Fruit fly (Drosophila melanogaster): ENCODE data around the gene CG15465.
A peak's percentile ranks its signal among the peaks of the same experiment; 100 is the strongest.

CG15465 gene

dm6 chrX:5143810-5144209 lies 58.3 kb downstream of the CG15465 start (continued):
- TF ChIP-seq CG16779 (GFP tag; IDR thresholded peaks at IDR 0.05) (no peak), Camta (GFP tag; optimal IDR thresholded peaks at IDR 0.05) (no peak), wek (GFP tag; optimal IDR thresholded peaks at IDR 0.05) (no peak), Sox100B (GFP tag; optimal IDR thresholded peaks at IDR 0.05) (no peak), trh (GFP tag; optimal IDR thresholded peaks at IDR 0.05) (no peak), mam (GFP tag; optimal IDR thresholded peaks at IDR 0.05) (peak; percentile 3), Dbx (GFP tag; IDR thresholded peaks at IDR 0.05) (no peak), vvl (GFP tag; IDR thresholded peaks at IDR 0.05) (peak; percentile 50; the same call in 1 of the 2 replicates), btn (GFP tag; optimal IDR thresholded peaks at IDR 0.05) (no peak), Ptx1 (GFP tag; IDR thresholded peaks at IDR 0.05) (peak; percentile 50; the same call in 1 of the 2 replicates), CG17612 (GFP tag; IDR thresholded peaks at IDR 0.05) (no peak), Sox102F (GFP tag; optimal IDR thresholded peaks at IDR 0.05) (peak; percentile 21), Kr (GFP tag; optimal IDR thresholded peaks at IDR 0.05) (no peak), esg (GFP tag; conservative IDR thresholded peaks at IDR 0.05) (peak; percentile 37; the same call in 1 of the 2 replicates), disco-r (GFP tag; optimal IDR thresholded peaks at IDR 0.05) (no peak), Jarid2 (GFP tag; optimal IDR thresholded peaks at IDR 0.05) (no peak), fu2 (GFP tag; optimal IDR thresholded peaks at IDR 0.05) (no peak), Gug (GFP tag; IDR thresholded peaks at IDR 0.05) (peak; percentile 24; the same call in 1 of the 4 replicates), CG10147 (GFP tag; optimal IDR thresholded peaks at IDR 0.05) (no peak), ERR (GFP tag; optimal IDR thresholded peaks at IDR 0.05) (no peak), CG11695 (GFP tag; IDR thresholded peaks at IDR 0.05) (0 out of 3 replicates have a peak, but pooled peaks have one; percentile 12), gro (GFP tag; optimal IDR thresholded peaks at IDR 0.05) (no peak), her (GFP tag; optimal IDR thresholded peaks at IDR 0.05) (no peak), CG12659 (GFP tag; optimal IDR thresholded peaks at IDR 0.05) (no peak), ci (GFP tag; IDR thresholded peaks at IDR 0.05) (peak; percentile 71; the same call in 2 of the 3 replicates), CG3726 (GFP tag; IDR thresholded peaks at IDR 0.05) (no peak), CG18599 (GFP tag; optimal IDR thresholded peaks at IDR 0.05) (peak; percentile 71), HHEX (GFP tag; optimal IDR thresholded peaks at IDR 0.05) (peak; percentile 6), CG13296 (GFP tag; optimal IDR thresholded peaks at IDR 0.05) (no peak), CG12071 (GFP tag; optimal IDR thresholded peaks at IDR 0.05) (peak; percentile 7), CG7928 (GFP tag; optimal IDR thresholded peaks at IDR 0.05) (no peak), gce (GFP tag; IDR thresholded peaks at IDR 0.05) (no peak), ase (GFP tag; IDR thresholded peaks at IDR 0.05) (peak; percentile 36; the same call in 1 of the 3 replicates), Rfx (GFP tag; IDR thresholded peaks at IDR 0.05) (peak; percentile 46), MTF-1 (GFP tag; optimal IDR thresholded peaks at IDR 0.05; ENCODE audit: borderline replicate concordance) (no peak), CG12155 (GFP tag; optimal IDR thresholded peaks at IDR 0.05) (no peak), rib (GFP tag; IDR thresholded peaks at IDR 0.05) (no peak), CG30403 (GFP tag; optimal IDR thresholded peaks at IDR 0.05) (peak; percentile 37), CG13624 (GFP tag; optimal IDR thresholded peaks at IDR 0.05) (no peak), dysf (GFP tag; IDR thresholded peaks at IDR 0.05) (peak; percentile 58; the same call in 2 of the 3 replicates), Hmr (GFP tag; optimal IDR thresholded peaks at IDR 0.05) (peak; percentile 29), Hr39 (optimal IDR thresholded peaks at IDR 0.05) (no peak), Sin3A (optimal IDR thresholded peaks at IDR 0.05) (no peak), CG2712 (tag; optimal IDR thresholded peaks at IDR 0.05) (peak; percentile 34), CG17328 (GFP tag; IDR thresholded peaks at IDR 0.05) (peak; percentile 49; the same call in 1 of the 2 replicates), CG11560 (tag; IDR thresholded peaks at IDR 0.05) (no peak), Bteb2 (GFP tag; optimal IDR thresholded peaks at IDR 0.05) (no peak), CG34422 (GFP tag; IDR thresholded peaks at IDR 0.05) (no peak), CG3163 (GFP tag; optimal IDR thresholded peaks at IDR 0.05) (no peak), CG17385 (GFP tag; optimal IDR thresholded peaks at IDR 0.05) (peak; percentile 19), C15 (GFP tag; IDR thresholded peaks at IDR 0.05) (no peak), CG16815 (GFP tag; optimal IDR thresholded peaks at IDR 0.05) (no peak), CG7745 (tag; optimal IDR thresholded peaks at IDR 0.05) (no peak)
